Fruit fly (Drosophila melanogaster) whole organism, embryonic: ENCODE measurements around the gene CG12640.

Experiments
- ATbp ChIP-seq: fragments of 200-800 bp; sonication (Bioruptor generic); optimal IDR thresholded peaks from 2 replicates; lab custom pipeline; 2017; ENCODE audit warnings: missing biosample characterization, mild to moderate bottlenecking, missing genetic modification characterization, missing genetic modification reagents
- Antp ChIP-seq: fragments of 200-800 bp; sonication (Bioruptor generic); optimal IDR thresholded peaks from 3 replicates; lab custom pipeline; 2016; ENCODE audit warnings: missing biosample characterization, missing genetic modification characterization
- Bteb2 ChIP-seq: fragments of 200-800 bp; sonication (Bioruptor generic); optimal IDR thresholded peaks from 2 replicates; lab custom pipeline; 2016; ENCODE audit warnings: missing biosample characterization, missing genetic modification characterization
- CG13624 ChIP-seq: fragments of 200-800 bp; sonication (Bioruptor generic); optimal IDR thresholded peaks from 2 replicates; lab custom pipeline; 2016; ENCODE audit warnings: missing biosample characterization, missing genetic modification characterization
- CG15479 ChIP-seq: fragments of 200-800 bp; sonication (Bioruptor generic); optimal IDR thresholded peaks from 3 replicates; lab custom pipeline; 2019; ENCODE audit warnings: missing biosample characterization, mild to moderate bottlenecking, missing genetic modification characterization, moderate library complexity
- CG1832 ChIP-seq: fragments of 200-800 bp; sonication (Bioruptor generic); optimal IDR thresholded peaks from 2 replicates; lab custom pipeline; 2017; ENCODE audit warnings: missing biosample characterization, mild to moderate bottlenecking, missing genetic modification characterization, inconsistent platforms
- CG2116 ChIP-seq: fragments of 200-800 bp; sonication (Bioruptor generic); optimal IDR thresholded peaks from 3 replicates; lab custom pipeline; 2018; ENCODE audit warnings: missing biosample characterization, mild to moderate bottlenecking, missing genetic modification characterization
- CG2712 ChIP-seq: fragments of 200-800 bp; optimal IDR thresholded peaks from 3 replicates; lab custom pipeline; 2019; ENCODE audit warnings: missing biosample characterization, mild to moderate bottlenecking, missing genetic modification characterization, moderate library complexity
- CG32532 ChIP-seq: fragments of 200-800 bp; sonication (Bioruptor generic); IDR thresholded peaks from 2 replicates; pipeline ENCODE4 v1.3.6; 2022; ENCODE audit warnings: missing biosample characterization, missing genetic modification characterization
- CG34376 ChIP-seq: fragments of 200-800 bp; sonication (Bioruptor generic); optimal IDR thresholded peaks from 2 replicates; lab custom pipeline; 2018; ENCODE audit warnings: missing biosample characterization, mild to moderate bottlenecking, missing genetic modification characterization
- CG34422 ChIP-seq: fragments of 200-800 bp; sonication (Bioruptor generic); IDR thresholded peaks from 3 replicates; pipeline ENCODE4 v1.3.6; 2022; ENCODE audit warnings: missing biosample characterization, missing genetic modification characterization
- CG3847 ChIP-seq: fragments of 200-800 bp; sonication (Bioruptor generic); IDR thresholded peaks from 2 replicates; pipeline ENCODE4 v1.3.6; 2022; ENCODE audit warnings: missing biosample characterization, missing genetic modification characterization
- CG42726 ChIP-seq: fragments of 200-800 bp; sonication (Bioruptor generic); IDR thresholded peaks from 2 replicates; pipeline ENCODE4 v1.3.6; 2022; ENCODE audit warnings: missing biosample characterization, missing genetic modification characterization; ENCODE audit not compliant: partially characterized antibody
- CG4360 ChIP-seq: fragments of 200-800 bp; sonication (Bioruptor generic); IDR thresholded peaks from 2 replicates; pipeline ENCODE4 v1.3.6; 2022; ENCODE audit warnings: missing biosample characterization, missing genetic modification characterization
- CG4424 ChIP-seq: fragments of 200-800 bp; sonication (Bioruptor generic); optimal IDR thresholded peaks from 3 replicates; lab custom pipeline; 2016; ENCODE audit warnings: missing biosample characterization, missing genetic modification characterization
- CG6175 ChIP-seq: fragments of 200-800 bp; sonication (Bioruptor generic); IDR thresholded peaks from 3 replicates; pipeline ENCODE4 v1.3.6; 2022; ENCODE audit warnings: missing biosample characterization, missing genetic modification characterization
- CG7839 ChIP-seq: fragments of 200-800 bp; sonication (Bioruptor generic); optimal IDR thresholded peaks from 3 replicates; lab custom pipeline; 2018; ENCODE audit warnings: missing biosample characterization, mild to moderate bottlenecking, missing genetic modification characterization, moderate library complexity
- CG8359 ChIP-seq: fragments of 200-800 bp; sonication (Bioruptor generic); optimal IDR thresholded peaks from 2 replicates; lab custom pipeline; 2017; ENCODE audit warnings: missing biosample characterization, mild to moderate bottlenecking, missing genetic modification characterization, borderline replicate concordance
- CG8944 ChIP-seq: fragments of 200-800 bp; sonication (Bioruptor generic); optimal IDR thresholded peaks from 3 replicates; lab custom pipeline; 2016; ENCODE audit warnings: missing biosample characterization, missing genetic modification characterization
- CG9932 ChIP-seq: fragments of 200-800 bp; sonication (Bioruptor generic); IDR thresholded peaks from 2 replicates; pipeline ENCODE4 v1.3.6; 2022; ENCODE audit warnings: missing biosample characterization, missing genetic modification characterization
- CHES-1-like ChIP-seq: fragments of 200-800 bp; sonication (Bioruptor generic); optimal IDR thresholded peaks from 2 replicates; lab custom pipeline; 2016; ENCODE audit warnings: missing biosample characterization, missing genetic modification characterization
- E2f2 ChIP-seq: fragments of 200-800 bp; sonication (Bioruptor generic); IDR thresholded peaks from 2 replicates; pipeline ENCODE4 v1.3.6; 2022; ENCODE audit warnings: missing biosample characterization, missing genetic modification characterization
- Fer1 ChIP-seq: fragments of 200-800 bp; sonication (Bioruptor generic); optimal IDR thresholded peaks from 2 replicates; lab custom pipeline; 2017; ENCODE audit warnings: missing biosample characterization, mild to moderate bottlenecking, missing genetic modification characterization
- HmgD ChIP-seq: fragments of 200-800 bp; sonication (Bioruptor generic); optimal IDR thresholded peaks from 3 replicates; lab custom pipeline; 2016; ENCODE audit warnings: missing biosample characterization, missing genetic modification characterization
- HmgZ ChIP-seq: fragments of 200-800 bp; sonication (Bioruptor generic); optimal IDR thresholded peaks from 2 replicates; lab custom pipeline; 2018; ENCODE audit warnings: missing biosample characterization, mild to moderate bottlenecking, missing genetic modification characterization
- Hr3 ChIP-seq: fragments of 200-800 bp; sonication (Bioruptor generic); optimal IDR thresholded peaks from 3 replicates; lab custom pipeline; 2016; ENCODE audit warnings: missing biosample characterization, missing genetic modification characterization
- amos ChIP-seq: fragments of 200-800 bp; sonication (Bioruptor generic); IDR thresholded peaks from 2 replicates; pipeline ENCODE4 v1.3.6; 2022; ENCODE audit warnings: missing biosample characterization, missing genetic modification characterization; ENCODE audit not compliant: partially characterized antibody
- bbx ChIP-seq: fragments of 200-800 bp; sonication (Bioruptor generic); IDR thresholded peaks from 2 replicates; pipeline ENCODE4 v1.3.6; 2022; ENCODE audit warnings: missing biosample characterization, missing genetic modification characterization; ENCODE audit not compliant: partially characterized antibody
- bsh ChIP-seq, 2 experiments: fragments of 200-800 bp; sonication (Bioruptor generic); optimal IDR thresholded peaks; 2 replicates each; lab custom pipeline; 2017 to 2018; ENCODE audit warnings: mild to moderate bottlenecking in 2 of 2, missing biosample characterization in 2 of 2, missing genetic modification characterization in 2 of 2, moderate library complexity in 1 of 2
- cg ChIP-seq: fragments of 200-800 bp; sonication (Bioruptor generic); optimal IDR thresholded peaks from 3 replicates; lab custom pipeline; 2019; ENCODE audit warnings: missing biosample characterization, mild to moderate bottlenecking, missing genetic modification characterization, moderate library complexity
- chm ChIP-seq: fragments of 200-800 bp; sonication (Bioruptor generic); IDR thresholded peaks from 2 replicates; pipeline ENCODE4 v1.3.6; 2022; ENCODE audit warnings: missing biosample characterization, missing genetic modification characterization
- dm ChIP-seq: fragments of 200-800 bp; sonication (Bioruptor generic); optimal IDR thresholded peaks from 3 replicates; lab custom pipeline; 2016; ENCODE audit warnings: missing biosample characterization, missing genetic modification characterization
- fd64A ChIP-seq: fragments of 200-800 bp; sonication (Bioruptor generic); optimal IDR thresholded peaks from 3 replicates; lab custom pipeline; 2018; ENCODE audit warnings: missing biosample characterization, mild to moderate bottlenecking, missing genetic modification characterization
- gro ChIP-seq: fragments of 200-800 bp; sonication (Bioruptor generic); optimal IDR thresholded peaks from 2 replicates; lab custom pipeline; 2016; ENCODE audit warnings: missing biosample characterization, missing genetic modification characterization
- ham ChIP-seq: fragments of 200-800 bp; sonication (Bioruptor generic); IDR thresholded peaks from 2 replicates; pipeline ENCODE4 v1.3.6; 2022; ENCODE audit warnings: missing biosample characterization, missing genetic modification characterization
- kni ChIP-seq: fragments of 200-800 bp; sonication (Bioruptor generic); optimal IDR thresholded peaks from 3 replicates; lab custom pipeline; 2017; ENCODE audit warnings: mild to moderate bottlenecking, missing biosample characterization, missing genetic modification reagents, missing genetic modification characterization
- lola ChIP-seq, 3 experiments: fragments of >200 bp in 2 of 3; fragments of 200-800 bp in 1 of 3; sonication (Bioruptor generic) in 1 of 3; optimal IDR thresholded peaks; 2 replicates each; lab custom pipeline; 2017 to 2019; ENCODE audit warnings: missing biosample characterization in 3 of 3, missing genetic modification characterization in 3 of 3, mild to moderate bottlenecking in 1 of 3, moderate library complexity in 1 of 3
- mirr ChIP-seq: fragments of 200-800 bp; sonication (Bioruptor generic); optimal IDR thresholded peaks from 3 replicates; lab custom pipeline; 2018; ENCODE audit warnings: missing biosample characterization, mild to moderate bottlenecking, missing genetic modification characterization
- mld ChIP-seq: fragments of 200-800 bp; sonication (Bioruptor generic); IDR thresholded peaks from 3 replicates; pipeline ENCODE4 v1.3.6; 2022; ENCODE audit warnings: missing biosample characterization, missing genetic modification characterization; ENCODE audit not compliant: partially characterized antibody
- nau ChIP-seq: fragments of 200-800 bp; sonication (Bioruptor generic); optimal IDR thresholded peaks from 3 replicates; lab custom pipeline; 2017; ENCODE audit warnings: missing biosample characterization, mild to moderate bottlenecking, missing genetic modification characterization, missing genetic modification reagents
- phol ChIP-seq: fragments of 200-800 bp; sonication (Bioruptor generic); optimal IDR thresholded peaks from 3 replicates; lab custom pipeline; 2018; ENCODE audit warnings: missing biosample characterization, mild to moderate bottlenecking, missing genetic modification characterization, moderate library complexity
- pzg ChIP-seq: fragments of 200-800 bp; sonication (Bioruptor generic); optimal IDR thresholded peaks from 3 replicates; lab custom pipeline; 2018; ENCODE audit warnings: missing biosample characterization, mild to moderate bottlenecking, missing genetic modification characterization, moderate library complexity
- sd ChIP-seq: fragments of 200-800 bp; sonication (Bioruptor generic); optimal IDR thresholded peaks from 3 replicates; lab custom pipeline; 2018; ENCODE audit warnings: missing biosample characterization, mild to moderate bottlenecking, missing genetic modification characterization, moderate library complexity
- sr ChIP-seq: fragments of 200-800 bp; sonication (Bioruptor generic); IDR thresholded peaks from 3 replicates; pipeline ENCODE4 v1.3.6; 2022; ENCODE audit warnings: missing biosample characterization, missing genetic modification characterization
- sug ChIP-seq: fragments of 200-800 bp; optimal IDR thresholded peaks from 2 replicates; lab custom pipeline; 2019; ENCODE audit warnings: missing biosample characterization, mild to moderate bottlenecking, missing genetic modification characterization, moderate library complexity
- tna ChIP-seq: fragments of 200-800 bp; sonication (Bioruptor generic); IDR thresholded peaks from 2 replicates; pipeline ENCODE4 v1.3.6; 2022; ENCODE audit warnings: missing biosample characterization, missing genetic modification characterization; ENCODE audit not compliant: partially characterized antibody
- trh ChIP-seq: fragments of 200-800 bp; sonication (Bioruptor generic); optimal IDR thresholded peaks from 2 replicates; lab custom pipeline; 2016; ENCODE audit warnings: missing biosample characterization, missing genetic modification characterization
- zf30C ChIP-seq: fragments of 200-800 bp; sonication (Bioruptor generic); optimal IDR thresholded peaks from 3 replicates; lab custom pipeline; 2018; ENCODE audit warnings: missing biosample characterization, mild to moderate bottlenecking, missing genetic modification characterization

The CG12640 gene

dm6 chrX:10472614-10473248 is 40.1 kb upstream of the CG12640 start (continued):
- TF ChIP-seq kni, result peak; percentile 10
- TF ChIP-seq chm (GFP tag; lab: Robert Waterston, UW), result no peak
- peak; percentile 69; the same call in 2 of the 3 replicates for TF ChIP-seq CG6175 (GFP tag; lab: Robert Waterston, UW)
- peak; percentile 56 for TF ChIP-seq HmgZ (tag; lab: Kevin White, UChicago)
- peak; percentile 2 for TF ChIP-seq CG34376 (GFP tag; lab: Kevin White, UChicago)
- TF ChIP-seq CG32532, result 0 out of 2 replicates have a peak, but pooled peaks have one; percentile 17
- TF ChIP-seq CG42726 (GFP tag; lab: Robert Waterston, UW), result peak; percentile 43; the same call in 1 of the 2 replicates
- TF ChIP-seq Bteb2 (GFP tag; lab: Kevin White, UChicago), result no peak
- peak; percentile 5 for TF ChIP-seq CG13624
- TF ChIP-seq CG4424 (GFP tag; lab: Kevin White, UChicago), result no peak
- TF ChIP-seq sr (GFP tag; lab: Robert Waterston, UW), result peak; percentile 34; the same call in 1 of the 3 replicates
- TF ChIP-seq CG8359, result no peak
- no peak for TF ChIP-seq tna
- TF ChIP-seq dm, result peak; percentile 15
- peak; percentile 94 for TF ChIP-seq CG1832 (GFP tag; lab: Kevin White, UChicago)
- no peak for TF ChIP-seq ham
- no peak for TF ChIP-seq Hr3 (GFP tag; lab: Kevin White, UChicago)
- TF ChIP-seq CG34422 (GFP tag; lab: Robert Waterston, UW), result peak; percentile 93
- TF ChIP-seq bsh (GFP tag; optimal IDR thresholded peaks at IDR 0.05; lab: Kevin White, UChicago), result no peak
- peak; percentile 32 for TF ChIP-seq CG2712 (tag; lab: Kevin White, UChicago)
- no peak for TF ChIP-seq mld (GFP tag; lab: Robert Waterston, UW)
- 0 out of 2 replicates have a peak, but pooled peaks have one; percentile 19 for TF ChIP-seq CG9932 (GFP tag; lab: Robert Waterston, UW)
- TF ChIP-seq ATbp (GFP tag; lab: Kevin White, UChicago), result no peak
- no peak for TF ChIP-seq CG8944
- TF ChIP-seq cg (GFP tag; lab: Kevin White, UChicago), result peak; percentile 91
- 0 out of 2 replicates have a peak, but pooled peaks have one; percentile 24 for TF ChIP-seq E2f2 (GFP tag; lab: Robert Waterston, UW)
- peak; percentile 32 for TF ChIP-seq pzg (GFP tag; lab: Kevin White, UChicago)
- TF ChIP-seq fd64A (GFP tag; lab: Kevin White, UChicago), result no peak
- no peak for TF ChIP-seq lola (GFP tag; optimal IDR thresholded peaks at IDR 0.05; lab: Kevin White, UChicago)
- TF ChIP-seq CG4360, result peak; percentile 42; the same call in 1 of the 2 replicates
- no peak for TF ChIP-seq trh
- peak; percentile 45 for TF ChIP-seq CHES-1-like
- TF ChIP-seq zf30C, result no peak
- TF ChIP-seq phol (tag; lab: Kevin White, UChicago), result peak; percentile 58
- peak; percentile 19 for TF ChIP-seq Fer1 (GFP tag; lab: Kevin White, UChicago)
- TF ChIP-seq bbx (GFP tag; lab: Robert Waterston, UW), result 0 out of 2 replicates have a peak, but pooled peaks have one; percentile 22
- TF ChIP-seq Antp (GFP tag; lab: Kevin White, UChicago), result no peak
- TF ChIP-seq gro (GFP tag; lab: Kevin White, UChicago), result no peak
- peak; percentile 41 for TF ChIP-seq sug
- TF ChIP-seq sd, result peak; percentile 94
- peak; percentile 5 for TF ChIP-seq HmgD (GFP tag; lab: Kevin White, UChicago)
- TF ChIP-seq CG2116 (GFP tag; lab: Kevin White, UChicago), result peak; percentile 27
- peak; percentile 72 for TF ChIP-seq CG15479 (GFP tag; lab: Kevin White, UChicago)
- no peak for TF ChIP-seq nau (GFP tag; lab: Kevin White, UChicago)
- TF ChIP-seq mirr (GFP tag; lab: Kevin White, UChicago), result peak; percentile 40
- peak; percentile 24; the same call in 1 of the 2 replicates for TF ChIP-seq amos (GFP tag; lab: Robert Waterston, UW)
- 0 out of 2 replicates have a peak, but pooled peaks have one; percentile 12 for TF ChIP-seq CG3847
- TF ChIP-seq CG7839 (tag; lab: Kevin White, UChicago), result no peak
